Fruit fly (Drosophila melanogaster) S2 (cell line): ENCODE results near the gene CG12009.

Source experiments
- CG8478 ChIP-seq: fragments of >200 bp; optimal IDR thresholded peaks from 2 replicates; lab custom pipeline; 2018
- CTCF ChIP-seq, 2 experiments: fragments of >200 bp; optimal IDR thresholded peaks; 2 replicates each; lab custom pipeline; 2018

DNA sequence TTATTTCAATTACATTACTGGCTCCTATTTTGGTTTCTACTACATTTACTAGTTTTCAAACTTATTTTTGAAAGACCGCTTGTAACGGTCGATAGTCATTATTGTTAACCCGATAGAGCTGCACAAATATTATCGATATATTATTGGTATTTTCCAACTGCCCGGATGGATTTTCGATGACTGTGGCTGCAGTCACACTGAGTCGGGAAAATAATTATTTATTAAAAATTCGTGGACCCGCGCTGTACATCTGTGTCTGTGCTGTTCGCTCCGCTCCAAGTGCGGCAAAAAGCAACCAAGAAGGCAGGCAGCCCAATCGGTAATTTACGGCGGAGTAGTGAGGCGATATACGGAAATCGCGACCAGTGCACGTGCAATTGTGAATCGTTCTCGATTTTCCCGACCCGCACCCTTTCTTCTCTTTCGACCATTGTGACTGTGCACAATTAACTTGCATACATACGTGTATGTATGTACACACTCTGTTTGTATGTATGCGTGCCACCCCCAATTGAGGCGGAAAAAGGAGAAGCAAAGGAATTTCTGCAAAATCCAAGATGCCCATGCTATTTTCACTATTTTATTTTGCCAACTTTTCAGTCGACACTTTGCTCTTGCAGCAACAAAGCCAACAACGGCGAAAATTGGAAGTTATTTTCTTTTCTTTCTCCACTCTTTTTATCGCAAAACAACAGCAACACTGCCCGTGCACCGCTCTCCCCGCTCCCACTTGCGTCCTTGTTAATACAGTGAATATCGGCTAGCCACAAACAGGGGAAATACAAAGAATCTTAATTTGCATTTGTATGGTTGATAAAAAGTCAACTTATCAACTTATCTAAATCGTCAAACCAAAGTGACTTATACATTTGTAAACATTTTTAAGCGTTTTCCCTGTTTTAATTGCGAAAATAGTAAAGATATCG lies 12.5 kb downstream of the CG12009 start, which contains the start of gene ZnT63C:
- TF ChIP-seq CG8478 (lab: Kevin White, UChicago) = no peak
- TF ChIP-seq CTCF (optimal IDR thresholded peaks at IDR 0.05; lab: Kevin White, UChicago) = no peak
